Fruit fly (Drosophila melanogaster): ENCODE results near the gene Gnpnat.

Gene Gnpnat

DNA sequence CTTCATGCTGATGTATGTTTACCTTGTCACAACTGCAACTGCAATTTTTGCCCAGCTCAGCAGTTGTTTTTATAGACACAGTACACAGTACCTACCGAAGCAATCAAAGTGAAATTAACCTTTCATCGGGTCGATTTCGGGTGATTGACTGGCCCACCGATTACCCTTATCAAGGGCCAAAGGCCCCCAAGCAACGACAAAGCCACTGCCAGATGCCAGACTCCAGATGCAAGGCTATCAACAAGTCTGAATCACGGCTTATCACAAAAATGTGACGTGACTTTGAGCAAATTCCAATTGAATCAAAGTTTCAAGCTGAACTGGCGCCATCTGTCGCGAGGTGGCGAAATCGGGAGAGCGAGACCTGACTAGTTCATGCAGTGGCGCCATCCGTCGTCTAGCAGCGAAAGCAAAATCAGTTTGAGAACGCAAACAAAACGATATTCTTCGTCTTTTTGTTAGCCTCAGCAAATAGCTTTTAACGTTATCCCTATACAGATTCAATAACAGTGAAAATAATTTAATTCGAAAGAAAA, 21.2 kb upstream of the Gnpnat start, which contains the start of gene Obp99b (continued):
- TF ChIP-seq Lhr (GFP tag; optimal IDR thresholded peaks at IDR 0.05) (peak; percentile 75), gce (GFP tag; IDR thresholded peaks at IDR 0.05) (peak; percentile 91), GATAe (GFP tag; conservative IDR thresholded peaks at IDR 0.05) (peak; percentile 63), mld (GFP tag; IDR thresholded peaks at IDR 0.05; ENCODE audit: partially characterized antibody) (no peak), ind (GFP tag; optimal IDR thresholded peaks at IDR 0.05) (peak; percentile 76), Pdp1 (GFP tag; optimal IDR thresholded peaks at IDR 0.05) (peak; percentile 54 to 78), al (GFP tag; IDR thresholded peaks at IDR 0.05) (peak; percentile 41; the same call in 1 of the 2 replicates), Atf6 (GFP tag; IDR thresholded peaks at IDR 0.05) (peak; percentile 50; the same call in 1 of the 2 replicates), CG17361 (GFP tag; IDR thresholded peaks at IDR 0.05) (peak; percentile 39; the same call in 2 of the 3 replicates), D19B (GFP tag; optimal IDR thresholded peaks at IDR 0.05) (peak; percentile 54), CG34224 (GFP tag; IDR thresholded peaks at IDR 0.05; ENCODE audit: partially characterized antibody) (peak; percentile 17; the same call in 1 of the 3 replicates), ERR (GFP tag; optimal IDR thresholded peaks at IDR 0.05) (peak; percentile 12), Dip2 (GFP tag; IDR thresholded peaks at IDR 0.05) (no peak), eve (GFP tag; optimal IDR thresholded peaks at IDR 0.05) (no peak), Hey (tag; optimal IDR thresholded peaks at IDR 0.05) (peak; percentile 51), CG18619 (GFP tag; optimal IDR thresholded peaks at IDR 0.05) (peak; percentile 73), CG8359 (GFP tag; optimal IDR thresholded peaks at IDR 0.05; ENCODE audit: borderline replicate concordance) (peak; percentile 83), ham (GFP tag; IDR thresholded peaks at IDR 0.05) (no peak; the same call in 1 of the 2 replicates), CG11456 (GFP tag; IDR thresholded peaks at IDR 0.05) (peak; percentile 96), disco-r (GFP tag; optimal IDR thresholded peaks at IDR 0.05) (peak; percentile 69), Antp (GFP tag; optimal IDR thresholded peaks at IDR 0.05) (peak; percentile 84), klu (GFP tag; IDR thresholded peaks at IDR 0.05) (no peak), CG12659 (GFP tag; optimal IDR thresholded peaks at IDR 0.05) (peak; percentile 49), en (GFP tag; optimal IDR thresholded peaks at IDR 0.05) (peak; percentile 78), sr (GFP tag; IDR thresholded peaks at IDR 0.05) (peak; percentile 73; the same call in 2 of the 3 replicates), salm (tag; optimal IDR thresholded peaks at IDR 0.05) (peak; percentile 10), BEAF-32 (GFP tag; optimal IDR thresholded peaks at IDR 0.05) (no peak), pnt (GFP tag; optimal IDR thresholded peaks at IDR 0.05) (peak; percentile 42), br (optimal IDR thresholded peaks at IDR 0.05) (no peak), Gug (GFP tag; IDR thresholded peaks at IDR 0.05) (peak; percentile 53; the same call in 3 of the 4 replicates), Xrp1 (GFP tag; IDR thresholded peaks at IDR 0.05) (peak; percentile 73), Dll (GFP tag; IDR thresholded peaks at IDR 0.05; ENCODE audit: partially characterized antibody) (no peak), CG8924 (tag; optimal IDR thresholded peaks at IDR 0.05) (peak; percentile 11), Rfx (GFP tag; IDR thresholded peaks at IDR 0.05) (peak; percentile 91), C15 (GFP tag; IDR thresholded peaks at IDR 0.05) (0 out of 3 replicates have a peak, but pooled peaks have one; percentile 35), CG5180 (GFP tag; optimal IDR thresholded peaks at IDR 0.05) (peak; percentile 62), Taf1 (GFP tag; IDR thresholded peaks at IDR 0.05) (no peak), z (GFP tag; IDR thresholded peaks at IDR 0.05) (no peak), CG4820 (GFP tag; optimal IDR thresholded peaks at IDR 0.05) (peak; percentile 76), CG2199 (GFP tag; IDR thresholded peaks at IDR 0.05) (peak; percentile 95), odd (GFP tag; optimal IDR thresholded peaks at IDR 0.05) (peak; percentile 83), CG3163 (GFP tag; optimal IDR thresholded peaks at IDR 0.05) (peak; percentile 20), CG12942 (GFP tag; optimal IDR thresholded peaks at IDR 0.05) (peak; percentile 60), fd3F (GFP tag; optimal IDR thresholded peaks at IDR 0.05) (peak; percentile 43), pan (optimal IDR thresholded peaks at IDR 0.05) (no peak), pan (GFP tag; optimal IDR thresholded peaks at IDR 0.05 in 1 of 2, IDR thresholded peaks at IDR 0.05 in 1 of 2) (peak in 1 of 2 experiments; percentile 84), repo (GFP tag; optimal IDR thresholded peaks at IDR 0.05) (peak; percentile 75), MBD-R2 (GFP tag; IDR thresholded peaks at IDR 0.05) (0 out of 2 replicates have a peak, but pooled peaks have one; percentile 18), CG15269 (tag; optimal IDR thresholded peaks at IDR 0.05) (peak; percentile 73), psq (GFP tag; optimal IDR thresholded peaks at IDR 0.05) (no peak), Rx (GFP tag; IDR thresholded peaks at IDR 0.05) (peak; percentile 69)
